Worm (Caenorhabditis elegans): Measurements from ENCODE around the gene nstp-7.
A peak's percentile ranks its signal among the peaks of the same experiment; 100 is the strongest.

nstp-7 gene

DNA sequence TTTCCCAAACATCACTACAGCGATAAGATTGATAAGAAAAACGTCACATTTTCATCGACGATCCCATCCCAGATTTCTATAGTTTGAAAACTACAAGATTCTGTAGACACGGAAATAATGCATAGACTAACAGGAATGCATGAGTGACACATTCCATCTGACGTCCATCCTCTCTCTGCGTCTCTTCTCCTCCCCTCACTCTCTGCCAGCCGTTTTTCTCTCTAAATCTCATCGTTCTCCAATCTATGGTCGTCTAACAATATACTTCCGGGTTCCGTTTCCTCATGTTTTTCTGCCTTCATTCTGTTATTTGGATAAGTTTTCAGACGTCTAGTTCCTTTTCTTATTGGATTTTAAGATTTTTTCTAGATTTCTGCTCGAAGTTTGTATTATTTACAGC lies 37.3 kb downstream of the nstp-7 start, which contains the start of gene F48G7.4 (continued):
- peak; percentile 70 for TF ChIP-seq nfya-1 (tag; optimal IDR thresholded peaks at IDR 0.05; ENCODE audit: insufficient read depth)
- TF ChIP-seq lin-39 (tag; optimal IDR thresholded peaks at IDR 0.05), result peak; percentile 23

DNA sequence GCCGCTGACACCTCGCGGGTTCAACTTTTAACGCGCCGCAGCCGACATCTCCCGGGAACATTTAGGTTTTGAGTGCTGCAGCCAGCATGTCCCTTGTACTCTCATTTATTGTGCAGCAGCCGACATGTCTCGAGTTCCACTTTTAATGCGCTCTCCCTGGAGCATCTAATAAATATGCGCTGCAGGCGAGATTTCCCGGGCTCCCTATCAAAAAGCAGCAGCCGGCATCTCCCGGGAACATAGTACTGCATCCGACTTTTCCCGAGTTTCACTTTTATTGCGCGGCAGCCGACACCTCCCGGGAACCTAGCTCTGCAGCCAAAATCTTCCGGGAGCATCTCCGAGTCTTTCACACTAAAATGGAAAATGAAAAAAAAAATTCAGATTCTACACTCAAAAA lies 39.3 kb downstream of the nstp-7 start:
- TF ChIP-seq egl-27 (tag; optimal IDR thresholded peaks at IDR 0.05) (no peak), zag-1 (tag; optimal IDR thresholded peaks at IDR 0.05) (no peak), sea-2 (GFP tag; optimal IDR thresholded peaks at IDR 0.05) (no peak), nhr-77 (tag; optimal IDR thresholded peaks at IDR 0.05) (no peak), daf-12 (tag; optimal IDR thresholded peaks at IDR 0.05) (no peak), tbx-2 (tag; optimal IDR thresholded peaks at IDR 0.05) (no peak), nhr-76 (tag; optimal IDR thresholded peaks at IDR 0.05) (no peak)

DNA sequence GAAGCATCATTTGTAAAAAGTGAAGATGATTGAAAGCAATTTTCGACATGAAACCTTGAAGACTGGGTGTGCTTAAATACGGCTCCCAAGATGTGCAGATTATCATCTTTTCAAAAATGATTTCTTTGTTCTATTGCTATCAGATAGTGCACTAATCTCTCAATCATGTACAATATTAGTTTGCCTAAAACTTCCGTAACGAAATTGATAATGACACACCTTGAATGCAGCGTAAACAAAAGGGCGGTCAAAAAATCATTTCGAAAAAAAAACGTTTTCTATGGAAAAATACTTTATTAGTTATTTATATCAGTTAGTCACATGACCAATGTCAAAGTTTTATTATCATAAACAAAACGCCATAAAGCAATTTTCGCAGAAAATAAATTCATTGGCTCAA lies 41.2 kb downstream of the nstp-7 start, which contains the start of gene F48G7.5:
TSS of gene F48G7.5 (minus strand) at position 34 of the 400 bp plus-strand sequence.
- TF ChIP-seq R02D3.7 (tag; optimal IDR thresholded peaks at IDR 0.05) (no peak), pqm-1 (tag; optimal IDR thresholded peaks at IDR 0.05) (peak; percentile 64), elt-2 (tag; optimal IDR thresholded peaks at IDR 0.05) (peak; percentile 56), pha-4 (tag; optimal IDR thresholded peaks at IDR 0.05) (peak; percentile 36)

DNA sequence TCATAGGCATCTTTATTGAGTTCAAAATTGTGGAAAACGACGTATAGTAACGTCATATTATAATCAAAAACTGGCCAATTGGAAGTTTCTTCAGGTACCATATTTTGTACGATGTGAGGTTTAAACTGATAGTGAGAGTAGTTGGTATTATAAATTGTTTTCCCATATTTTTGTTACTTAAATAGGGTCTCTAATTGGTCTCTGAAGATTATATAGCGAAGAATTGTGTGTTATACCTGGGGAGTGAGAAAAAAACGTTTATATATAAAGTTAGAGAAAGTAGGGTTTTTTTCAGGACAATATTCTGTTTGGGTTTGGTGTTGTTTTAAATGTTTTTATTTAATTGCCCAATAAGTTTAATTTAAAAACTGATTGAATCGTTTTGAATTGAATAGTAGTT lies 43.2 kb downstream of the nstp-7 start, which contains the start of gene srt-17:
TSS of gene srt-17 (minus strand) at position 101 of the 400 bp plus-strand sequence.
- TF ChIP-seq ZK546.5 (tag; optimal IDR thresholded peaks at IDR 0.05), result no peak
- TF ChIP-seq skn-1 (tag; optimal IDR thresholded peaks at IDR 0.05), result no peak
- TF ChIP-seq fkh-10 (GFP tag; optimal IDR thresholded peaks at IDR 0.05), result no peak
- TF ChIP-seq egl-27 (tag; optimal IDR thresholded peaks at IDR 0.05), result no peak
- TF ChIP-seq mml-1 (tag; optimal IDR thresholded peaks at IDR 0.05), result no peak
- TF ChIP-seq jun-1 (tag; optimal IDR thresholded peaks at IDR 0.05), result no peak
- no peak for TF ChIP-seq mdl-1 (tag; optimal IDR thresholded peaks at IDR 0.05)
- TF ChIP-seq nhr-77 (tag; optimal IDR thresholded peaks at IDR 0.05), result no peak
- no peak for TF ChIP-seq ceh-82 (tag; optimal IDR thresholded peaks at IDR 0.05)
- TF ChIP-seq tbx-2 (tag; optimal IDR thresholded peaks at IDR 0.05), result no peak
- TF ChIP-seq pqm-1 (tag; optimal IDR thresholded peaks at IDR 0.05), result no peak

DNA sequence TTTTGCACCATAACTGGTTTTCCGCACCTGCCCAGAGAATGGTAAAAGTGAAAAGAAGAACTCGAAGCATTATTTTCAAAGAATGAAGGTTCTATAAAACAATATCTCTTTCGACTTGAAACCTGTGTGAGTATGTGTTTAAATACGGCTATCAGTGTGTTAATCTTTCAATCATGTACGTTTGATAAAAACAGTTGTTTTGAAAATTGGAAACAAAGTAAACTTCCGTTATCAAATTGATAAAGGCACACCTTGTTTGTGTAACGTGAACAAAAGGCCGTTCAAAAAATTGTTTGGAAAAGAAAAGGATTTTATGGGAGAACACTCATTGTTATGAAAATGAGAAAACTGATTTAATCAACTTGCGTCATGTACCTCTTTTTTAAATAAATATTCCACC lies 44.6 kb downstream of the nstp-7 start, which contains the start of gene F48G7.7:
TSS of gene F48G7.7 (minus strand) at position 101 of the 400 bp plus-strand sequence.
- TF ChIP-seq fkh-2 (tag; optimal IDR thresholded peaks at IDR 0.05) (no peak), ceh-16 (tag; optimal IDR thresholded peaks at IDR 0.05) (no peak), ceh-9 (tag; optimal IDR thresholded peaks at IDR 0.05) (no peak), nhr-11 (tag; optimal IDR thresholded peaks at IDR 0.05) (no peak), nhr-12 (tag; optimal IDR thresholded peaks at IDR 0.05) (no peak), fos-1 (tag; optimal IDR thresholded peaks at IDR 0.05) (no peak), eor-1 (tag; optimal IDR thresholded peaks at IDR 0.05) (no peak), nhr-237 (tag; optimal IDR thresholded peaks at IDR 0.05) (no peak), snpc-4 (tag; optimal IDR thresholded peaks at IDR 0.05) (no peak), ama-1 (optimal IDR thresholded peaks at IDR 0.05) (no peak), lsy-12 (tag; optimal IDR thresholded peaks at IDR 0.05) (no peak)

DNA sequence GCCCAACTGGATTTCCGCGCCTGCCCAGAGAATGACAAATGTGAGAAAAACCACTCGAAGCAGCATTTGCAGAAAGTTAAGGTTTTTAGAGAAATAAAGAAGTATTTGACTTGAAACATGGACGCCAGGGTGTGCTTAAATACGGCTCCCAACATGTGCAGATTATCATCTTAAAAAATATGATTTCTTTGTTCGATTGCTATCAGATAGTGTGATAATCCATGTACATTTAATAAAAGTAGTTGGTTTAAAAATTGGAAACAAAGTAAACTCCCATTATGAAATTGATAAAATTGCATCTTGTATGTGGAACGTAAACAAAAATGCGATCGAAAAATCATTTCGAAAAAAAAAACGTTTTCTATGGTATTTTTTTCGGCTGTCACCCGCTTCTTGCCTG lies 45.9 kb downstream of the nstp-7 start, which contains the start of gene F48G7.8:
TSS of gene F48G7.8 (minus strand) at position 101 of the 400 bp plus-strand sequence.
- TF ChIP-seq nhr-23 (tag; optimal IDR thresholded peaks at IDR 0.05) (no peak), snpc-4 (tag; optimal IDR thresholded peaks at IDR 0.05) (no peak), nhr-28 (tag; optimal IDR thresholded peaks at IDR 0.05) (no peak), jun-1 (tag; optimal IDR thresholded peaks at IDR 0.05) (no peak), aly-2 (tag; optimal IDR thresholded peaks at IDR 0.05) (no peak), unc-62 (GFP tag; optimal IDR thresholded peaks at IDR 0.05) (no peak), mdl-1 (tag; optimal IDR thresholded peaks at IDR 0.05) (no peak), lin-39 (tag; optimal IDR thresholded peaks at IDR 0.05) (no peak), elt-1 (tag; optimal IDR thresholded peaks at IDR 0.05) (no peak), nhr-43 (tag; optimal IDR thresholded peaks at IDR 0.05; ENCODE audit: poor library complexity, severe bottlenecking) (no peak), fos-1 (tag; optimal IDR thresholded peaks at IDR 0.05) (no peak), skn-1 (tag; optimal IDR thresholded peaks at IDR 0.05) (no peak), nhr-11 (tag; optimal IDR thresholded peaks at IDR 0.05) (no peak), nhr-67 (tag; optimal IDR thresholded peaks at IDR 0.05) (no peak), ZK546.5 (tag; optimal IDR thresholded peaks at IDR 0.05) (no peak)
